Fruit fly (Drosophila melanogaster): ENCODE data around the gene CG14662.

Gene CG14662

dm6 chr3R:4989150-4990017 is 5.4 kb upstream of the CG14662 start (continued):
- TF ChIP-seq gcm (GFP tag; optimal IDR thresholded peaks at IDR 0.05) (peak; percentile 53), Sin3A (optimal IDR thresholded peaks at IDR 0.05) (no peak), Tbp (GFP tag; optimal IDR thresholded peaks at IDR 0.05) (no peak), Ravus (GFP tag; IDR thresholded peaks at IDR 0.05) (no peak), CG16813 (GFP tag; IDR thresholded peaks at IDR 0.05; ENCODE audit: partially characterized antibody) (no peak), nerfin-2 (GFP tag; IDR thresholded peaks at IDR 0.05; ENCODE audit: partially characterized antibody) (no peak), NC2β (GFP tag; optimal IDR thresholded peaks at IDR 0.05) (peak; percentile 14), CkIIα-i1 (GFP tag; IDR thresholded peaks at IDR 0.05) (no peak), mam (GFP tag; optimal IDR thresholded peaks at IDR 0.05) (no peak), CG6272 (GFP tag; IDR thresholded peaks at IDR 0.05) (no peak), CG12744 (GFP tag; optimal IDR thresholded peaks at IDR 0.05) (no peak), sima (GFP tag; optimal IDR thresholded peaks at IDR 0.05) (no peak), CG17802 (tag; optimal IDR thresholded peaks at IDR 0.05) (no peak), Fer1 (GFP tag; optimal IDR thresholded peaks at IDR 0.05) (no peak), lbe (GFP tag; optimal IDR thresholded peaks at IDR 0.05) (no peak), vvl (GFP tag; IDR thresholded peaks at IDR 0.05) (no peak), CG6683 (GFP tag; optimal IDR thresholded peaks at IDR 0.05) (no peak), disco-r (GFP tag; optimal IDR thresholded peaks at IDR 0.05) (peak; percentile 41), slbo (GFP tag; IDR thresholded peaks at IDR 0.05) (no peak), wek (GFP tag; optimal IDR thresholded peaks at IDR 0.05) (no peak), Hand (GFP tag; optimal IDR thresholded peaks at IDR 0.05) (no peak), ap (GFP tag; IDR thresholded peaks at IDR 0.05) (no peak), cato (GFP tag; optimal IDR thresholded peaks at IDR 0.05; ENCODE audit: borderline replicate concordance) (peak; percentile 16), CG10267 (tag; optimal IDR thresholded peaks at IDR 0.05) (peak; percentile 75), unc-4 (GFP tag; IDR thresholded peaks at IDR 0.05; ENCODE audit: partially characterized antibody) (no peak), CG13624 (GFP tag; optimal IDR thresholded peaks at IDR 0.05) (peak; percentile 19), CG4404 (GFP tag; IDR thresholded peaks at IDR 0.05) (no peak), nom (GFP tag; optimal IDR thresholded peaks at IDR 0.05) (no peak), Oli (tag; optimal IDR thresholded peaks at IDR 0.05) (peak; percentile 58), B-H1 (GFP tag; IDR thresholded peaks at IDR 0.05) (no peak), Six4 (GFP tag; optimal IDR thresholded peaks at IDR 0.05) (peak; percentile 61), phol (tag; optimal IDR thresholded peaks at IDR 0.05) (peak; percentile 80), CG8478 (optimal IDR thresholded peaks at IDR 0.05) (no peak), CG16815 (GFP tag; optimal IDR thresholded peaks at IDR 0.05) (peak; percentile 80), Dip2 (GFP tag; IDR thresholded peaks at IDR 0.05) (no peak), CG3838 (GFP tag; optimal IDR thresholded peaks at IDR 0.05) (peak; percentile 3), BtbVII (GFP tag; optimal IDR thresholded peaks at IDR 0.05) (peak; percentile 12), pb (GFP tag; optimal IDR thresholded peaks at IDR 0.05) (no peak), CG3281 (GFP tag; optimal IDR thresholded peaks at IDR 0.05) (no peak), sc (optimal IDR thresholded peaks at IDR 0.05) (no peak), sc (GFP tag; optimal IDR thresholded peaks at IDR 0.05) (peak; percentile 15), CG18262 (tag; optimal IDR thresholded peaks at IDR 0.05) (peak; percentile 90), CG12942 (GFP tag; optimal IDR thresholded peaks at IDR 0.05) (no peak), CG32532 (GFP tag; IDR thresholded peaks at IDR 0.05) (no peak), CG18764 (GFP tag; optimal IDR thresholded peaks at IDR 0.05) (no peak), CG12071 (GFP tag; optimal IDR thresholded peaks at IDR 0.05) (no peak), tgo (GFP tag; IDR thresholded peaks at IDR 0.05) (no peak), CG3847 (GFP tag; IDR thresholded peaks at IDR 0.05) (no peak), zen2 (GFP tag; IDR thresholded peaks at IDR 0.05; ENCODE audit: partially characterized antibody) (no peak), Oaz (GFP tag; IDR thresholded peaks at IDR 0.05) (no peak), sug (tag; optimal IDR thresholded peaks at IDR 0.05) (no peak)
